Fruit fly (Drosophila melanogaster) whole organism, embryonic: ENCODE data around the gene CG17572.
A peak's percentile ranks its signal among the peaks of the same experiment; 100 is the strongest.

Source experiments
- Abd-B ChIP-seq: fragments of 200-800 bp; sonication (Bioruptor generic); optimal IDR thresholded peaks from 2 replicates; lab custom pipeline; 2018; ENCODE audit warnings: missing biosample characterization, mild to moderate bottlenecking, missing genetic modification characterization, moderate library complexity
- Antp ChIP-seq: fragments of 200-800 bp; sonication (Bioruptor generic); optimal IDR thresholded peaks from 3 replicates; lab custom pipeline; 2016; ENCODE audit warnings: missing biosample characterization, missing genetic modification characterization
- Atf-2 ChIP-seq: fragments of 200-800 bp; sonication (Bioruptor generic); optimal IDR thresholded peaks from 2 replicates; lab custom pipeline; 2016; ENCODE audit warnings: missing biosample characterization, missing genetic modification characterization
- Atf6 ChIP-seq: fragments of 200-800 bp; sonication (Bioruptor generic); IDR thresholded peaks from 2 replicates; pipeline ENCODE4 v1.3.6; 2022; ENCODE audit warnings: missing biosample characterization, missing genetic modification characterization
- CG11696 ChIP-seq: fragments of 200-800 bp; sonication (Bioruptor generic); IDR thresholded peaks from 2 replicates; pipeline ENCODE4 v1.3.6; 2022; ENCODE audit warnings: missing biosample characterization, missing genetic modification characterization
- CG12071 ChIP-seq: fragments of 200-800 bp; sonication (Bioruptor generic); optimal IDR thresholded peaks from 3 replicates; lab custom pipeline; 2018; ENCODE audit warnings: missing biosample characterization, mild to moderate bottlenecking, missing genetic modification characterization
- CG12744 ChIP-seq: fragments of 200-800 bp; sonication (Bioruptor generic); optimal IDR thresholded peaks from 2 replicates; lab custom pipeline; 2016; ENCODE audit warnings: missing biosample characterization, missing genetic modification characterization
- CG15269 ChIP-seq: fragments of 200-800 bp; sonication (Bioruptor generic); optimal IDR thresholded peaks from 2 replicates; lab custom pipeline; 2018; ENCODE audit warnings: missing biosample characterization, mild to moderate bottlenecking, missing genetic modification characterization, moderate library complexity
- CG16813 ChIP-seq: fragments of 200-800 bp; sonication (Bioruptor generic); IDR thresholded peaks from 3 replicates; pipeline ENCODE4 v1.3.6; 2022; ENCODE audit warnings: missing biosample characterization, missing genetic modification characterization; ENCODE audit not compliant: partially characterized antibody
- CG17359 ChIP-seq: fragments of 200-800 bp; sonication (Bioruptor generic); optimal IDR thresholded peaks from 3 replicates; lab custom pipeline; 2018; ENCODE audit warnings: missing biosample characterization, mild to moderate bottlenecking, missing genetic modification characterization, moderate library complexity
- CG17829 ChIP-seq: fragments of 200-800 bp; optimal IDR thresholded peaks from 2 replicates; lab custom pipeline; 2019; ENCODE audit warnings: missing biosample characterization, mild to moderate bottlenecking, missing genetic modification characterization, moderate library complexity
- CG2199 ChIP-seq: fragments of 200-800 bp; sonication (Bioruptor generic); IDR thresholded peaks from 3 replicates; pipeline ENCODE4 v1.3.6; 2022; ENCODE audit warnings: missing biosample characterization, missing genetic modification characterization
- CG30020 ChIP-seq: fragments of 200-800 bp; optimal IDR thresholded peaks from 2 replicates; lab custom pipeline; 2019; ENCODE audit warnings: missing biosample characterization, mild to moderate bottlenecking, missing genetic modification characterization, moderate library complexity
- CG30431 ChIP-seq: fragments of 200-800 bp; sonication (Bioruptor generic); optimal IDR thresholded peaks from 2 replicates; lab custom pipeline; 2017; ENCODE audit warnings: missing biosample characterization, missing genetic modification characterization
- CG5180 ChIP-seq: fragments of 200-800 bp; sonication (Bioruptor generic); optimal IDR thresholded peaks from 3 replicates; lab custom pipeline; 2017; ENCODE audit warnings: missing biosample characterization, missing genetic modification characterization, mild to moderate bottlenecking, moderate library complexity, missing genetic modification reagents
- CG5245 ChIP-seq: fragments of 200-800 bp; sonication (Bioruptor generic); optimal IDR thresholded peaks from 3 replicates; lab custom pipeline; 2016; ENCODE audit warnings: missing biosample characterization, missing genetic modification characterization
- CG6254 ChIP-seq: fragments of 200-800 bp; sonication (Bioruptor generic); optimal IDR thresholded peaks from 3 replicates; lab custom pipeline; 2017; ENCODE audit warnings: mild to moderate bottlenecking, missing biosample characterization, missing genetic modification reagents, missing genetic modification characterization
- CG6854 ChIP-seq: fragments of 200-800 bp; sonication (Bioruptor generic); optimal IDR thresholded peaks from 3 replicates; lab custom pipeline; 2017; ENCODE audit warnings: missing biosample characterization, mild to moderate bottlenecking, missing genetic modification characterization
- CG7839 ChIP-seq: fragments of 200-800 bp; sonication (Bioruptor generic); optimal IDR thresholded peaks from 3 replicates; lab custom pipeline; 2018; ENCODE audit warnings: missing biosample characterization, mild to moderate bottlenecking, missing genetic modification characterization, moderate library complexity
- CG7928 ChIP-seq: fragments of 200-800 bp; sonication (Bioruptor generic); optimal IDR thresholded peaks from 2 replicates; lab custom pipeline; 2017; ENCODE audit warnings: missing biosample characterization, mild to moderate bottlenecking, missing genetic modification characterization
- Camta ChIP-seq: fragments of 200-800 bp; sonication (Bioruptor generic); optimal IDR thresholded peaks from 2 replicates; lab custom pipeline; 2016; ENCODE audit warnings: missing biosample characterization, missing genetic modification characterization
- Dbx ChIP-seq: fragments of 200-800 bp; sonication (Bioruptor generic); IDR thresholded peaks from 3 replicates; pipeline ENCODE4 v1.3.6; 2022; ENCODE audit warnings: missing biosample characterization, missing genetic modification characterization
- Dfd ChIP-seq, 2 experiments: fragments of >200 bp; optimal IDR thresholded peaks; 2 replicates each; lab custom pipeline; 2017; ENCODE audit warnings: missing biosample characterization in 2 of 2, missing genetic modification characterization in 2 of 2
- Dip3 ChIP-seq: fragments of 200-800 bp; sonication (Bioruptor generic); optimal IDR thresholded peaks from 3 replicates; lab custom pipeline; 2016; ENCODE audit warnings: missing biosample characterization, missing genetic modification characterization
- E2f2 ChIP-seq: fragments of 200-800 bp; sonication (Bioruptor generic); IDR thresholded peaks from 2 replicates; pipeline ENCODE4 v1.3.6; 2022; ENCODE audit warnings: missing biosample characterization, missing genetic modification characterization
- Ets97D ChIP-seq: fragments of 200-800 bp; sonication (Bioruptor generic); optimal IDR thresholded peaks from 3 replicates; lab custom pipeline; 2016; ENCODE audit warnings: missing biosample characterization, missing genetic modification characterization
- HmgZ ChIP-seq: fragments of 200-800 bp; sonication (Bioruptor generic); optimal IDR thresholded peaks from 2 replicates; lab custom pipeline; 2018; ENCODE audit warnings: missing biosample characterization, mild to moderate bottlenecking, missing genetic modification characterization
- MESR4 ChIP-seq: fragments of 200-800 bp; sonication (Bioruptor generic); optimal IDR thresholded peaks from 2 replicates; lab custom pipeline; 2018; ENCODE audit warnings: missing biosample characterization, mild to moderate bottlenecking, missing genetic modification characterization, moderate library complexity
- MTF-1 ChIP-seq: fragments of 200-800 bp; sonication (Bioruptor generic); optimal IDR thresholded peaks from 2 replicates; lab custom pipeline; 2018; ENCODE audit warnings: missing biosample characterization, mild to moderate bottlenecking, missing genetic modification characterization, borderline replicate concordance
- Mes4 ChIP-seq: fragments of 200-800 bp; sonication (Bioruptor generic); optimal IDR thresholded peaks from 2 replicates; lab custom pipeline; 2016; ENCODE audit warnings: missing biosample characterization, missing genetic modification characterization
- Neu2 ChIP-seq: fragments of 200-800 bp; sonication (Bioruptor generic); optimal IDR thresholded peaks from 3 replicates; lab custom pipeline; 2016; ENCODE audit warnings: missing biosample characterization, missing genetic modification characterization, borderline replicate concordance
- NfI ChIP-seq: fragments of 200-800 bp; sonication (Bioruptor generic); optimal IDR thresholded peaks from 3 replicates; lab custom pipeline; 2018; ENCODE audit warnings: missing biosample characterization, mild to moderate bottlenecking, missing genetic modification characterization, moderate library complexity
- Oli ChIP-seq: fragments of 200-800 bp; sonication (Bioruptor generic); optimal IDR thresholded peaks from 2 replicates; lab custom pipeline; 2018; ENCODE audit warnings: missing biosample characterization, mild to moderate bottlenecking, missing genetic modification characterization, moderate library complexity
- Pdp1 ChIP-seq, 2 experiments: fragments of 200-800 bp; sonication (Bioruptor generic); optimal IDR thresholded peaks; 3 replicates each; lab custom pipeline; 2016; ENCODE audit warnings: missing biosample characterization in 2 of 2, missing genetic modification characterization in 2 of 2, mild to moderate bottlenecking in 1 of 2, moderate library complexity in 1 of 2
- cg ChIP-seq: fragments of 200-800 bp; sonication (Bioruptor generic); optimal IDR thresholded peaks from 3 replicates; lab custom pipeline; 2019; ENCODE audit warnings: missing biosample characterization, mild to moderate bottlenecking, missing genetic modification characterization, moderate library complexity
- chn ChIP-seq: fragments of 200-800 bp; sonication (Bioruptor generic); optimal IDR thresholded peaks from 2 replicates; lab custom pipeline; 2016; ENCODE audit warnings: missing biosample characterization, missing genetic modification characterization
- corto ChIP-seq: fragments of 200-800 bp; sonication (Bioruptor generic); optimal IDR thresholded peaks from 2 replicates; lab custom pipeline; 2016; ENCODE audit warnings: missing biosample characterization, mild to moderate bottlenecking, missing genetic modification characterization, moderate library complexity
- croc ChIP-seq: fragments of 200-800 bp; sonication (Bioruptor generic); conservative IDR thresholded peaks from 3 replicates; pipeline ENCODE4 v1.3.6; 2022; ENCODE audit warnings: missing biosample characterization, missing genetic modification characterization
- dan ChIP-seq: fragments of 200-800 bp; sonication (Bioruptor generic); IDR thresholded peaks from 2 replicates; pipeline ENCODE4 v1.3.6; 2022; ENCODE audit warnings: missing biosample characterization, missing genetic modification characterization
- exex ChIP-seq: fragments of 200-800 bp; sonication (Bioruptor generic); optimal IDR thresholded peaks from 4 replicates; lab custom pipeline; 2018; ENCODE audit warnings: missing biosample characterization, mild to moderate bottlenecking, missing genetic modification characterization, moderate library complexity
- eyg ChIP-seq: fragments of 200-800 bp; sonication (Bioruptor generic); optimal IDR thresholded peaks from 3 replicates; lab custom pipeline; 2016; ENCODE audit warnings: missing biosample characterization, missing genetic modification characterization
- fd96Cb ChIP-seq: fragments of 200-800 bp; sonication (Bioruptor generic); optimal IDR thresholded peaks from 2 replicates; lab custom pipeline; 2018; ENCODE audit warnings: missing biosample characterization, mild to moderate bottlenecking, missing genetic modification characterization, moderate library complexity
- fu2 ChIP-seq: fragments of 200-800 bp; sonication (Bioruptor generic); optimal IDR thresholded peaks from 2 replicates; lab custom pipeline; 2016; ENCODE audit warnings: missing biosample characterization, missing genetic modification characterization
- grau ChIP-seq: fragments of 200-800 bp; optimal IDR thresholded peaks from 3 replicates; lab custom pipeline; 2019; ENCODE audit warnings: missing biosample characterization, mild to moderate bottlenecking, missing genetic modification characterization, moderate library complexity
- gro ChIP-seq: fragments of 200-800 bp; sonication (Bioruptor generic); optimal IDR thresholded peaks from 2 replicates; lab custom pipeline; 2016; ENCODE audit warnings: missing biosample characterization, missing genetic modification characterization
- nerfin-1 ChIP-seq: fragments of 200-800 bp; sonication (Bioruptor generic); optimal IDR thresholded peaks from 3 replicates; lab custom pipeline; 2019; ENCODE audit warnings: missing biosample characterization, mild to moderate bottlenecking, missing genetic modification characterization, moderate library complexity
- pzg ChIP-seq: fragments of 200-800 bp; sonication (Bioruptor generic); optimal IDR thresholded peaks from 3 replicates; lab custom pipeline; 2018; ENCODE audit warnings: missing biosample characterization, mild to moderate bottlenecking, missing genetic modification characterization, moderate library complexity
- twi ChIP-seq: fragments of 200-800 bp; optimal IDR thresholded peaks from 2 replicates; lab custom pipeline; 2019; ENCODE audit warnings: missing biosample characterization, mild to moderate bottlenecking, missing genetic modification characterization, moderate library complexity
- unc-4 ChIP-seq: fragments of 200-800 bp; sonication (Bioruptor generic); IDR thresholded peaks from 2 replicates; pipeline ENCODE4 v1.3.6; 2022; ENCODE audit warnings: missing biosample characterization, missing genetic modification characterization; ENCODE audit not compliant: partially characterized antibody

The CG17572 gene

dm6 chr2L:19034213-19034929 lies 39.6 kb downstream of the CG17572 start, which contains the start of the genes mib2 and CG31800 (continued):
- no peak for TF ChIP-seq nerfin-1 (tag; lab: Kevin White, UChicago)
- TF ChIP-seq dan (GFP tag; lab: Robert Waterston, UW) = no peak
- TF ChIP-seq CG5245 (GFP tag; lab: Kevin White, UChicago) = no peak
- TF ChIP-seq croc (GFP tag; lab: Robert Waterston, UW) = no peak
- no peak for TF ChIP-seq CG6854
- TF ChIP-seq Mes4 (GFP tag; lab: Kevin White, UChicago) = no peak
- TF ChIP-seq CG16813 (GFP tag; lab: Robert Waterston, UW) = peak; percentile 76
- no peak for TF ChIP-seq CG5180
- no peak for TF ChIP-seq Camta (GFP tag; lab: Kevin White, UChicago)
- TF ChIP-seq Dbx (GFP tag; lab: Robert Waterston, UW) = no peak
- peak; percentile 35 for TF ChIP-seq CG17829 (tag; lab: Kevin White, UChicago)
- no peak for TF ChIP-seq Oli (tag; lab: Kevin White, UChicago)
- TF ChIP-seq CG7928 (GFP tag; lab: Kevin White, UChicago) = no peak
- no peak for TF ChIP-seq fd96Cb
- TF ChIP-seq exex (tag; lab: Kevin White, UChicago) = no peak
- peak; percentile 39 for TF ChIP-seq CG30020 (tag; lab: Kevin White, UChicago)
- TF ChIP-seq CG2199 (GFP tag; lab: Robert Waterston, UW) = 0 out of 3 replicates have a peak, but pooled peaks have one; percentile 53
- no peak for TF ChIP-seq Antp (GFP tag; lab: Kevin White, UChicago)
- no peak for TF ChIP-seq cg (GFP tag; lab: Kevin White, UChicago)
- peak; percentile 79 for TF ChIP-seq unc-4 (GFP tag; lab: Robert Waterston, UW)
- no peak for TF ChIP-seq Atf-2
- TF ChIP-seq fu2 (GFP tag; lab: Kevin White, UChicago) = no peak
- no peak for TF ChIP-seq CG30431
- TF ChIP-seq CG15269 = no peak
- TF ChIP-seq E2f2 = no peak; the same call in 1 of the 2 replicates
- TF ChIP-seq NfI (GFP tag; lab: Kevin White, UChicago) = no peak
- no peak for TF ChIP-seq HmgZ (tag; lab: Kevin White, UChicago)
- TF ChIP-seq CG6254 (GFP tag; lab: Kevin White, UChicago) = no peak
- TF ChIP-seq corto (GFP tag; lab: Kevin White, UChicago) = no peak
- peak; percentile 1 for TF ChIP-seq chn (GFP tag; lab: Kevin White, UChicago)
- peak; percentile 20 for TF ChIP-seq gro (GFP tag; lab: Kevin White, UChicago)
- peak; percentile 63 for TF ChIP-seq pzg
- no peak for TF ChIP-seq Neu2 (GFP tag; lab: Kevin White, UChicago)
- no peak for TF ChIP-seq Dfd (GFP tag; optimal IDR thresholded peaks at IDR 0.05; lab: Kevin White, UChicago)
- peak in 1 of 2 experiments; percentile 77 for TF ChIP-seq Pdp1 (GFP tag; optimal IDR thresholded peaks at IDR 0.05; lab: Kevin White, UChicago)
- TF ChIP-seq grau = peak; percentile 20
- TF ChIP-seq CG11696 = no peak
- TF ChIP-seq MTF-1 (GFP tag; lab: Kevin White, UChicago) = no peak
- TF ChIP-seq MESR4 (GFP tag; lab: Kevin White, UChicago) = peak; percentile 79
- no peak for TF ChIP-seq Atf6 (GFP tag; lab: Robert Waterston, UW)
- no peak for TF ChIP-seq CG7839 (tag; lab: Kevin White, UChicago)
- peak; percentile 77 for TF ChIP-seq twi (tag; lab: Kevin White, UChicago)
- peak; percentile 37 for TF ChIP-seq Abd-B (GFP tag; lab: Kevin White, UChicago)
- TF ChIP-seq CG12744 = no peak
- no peak for TF ChIP-seq eyg
- peak; percentile 8 for TF ChIP-seq Ets97D (GFP tag; lab: Kevin White, UChicago)
- TF ChIP-seq CG12071 = no peak
- TF ChIP-seq CG17359 (tag; lab: Kevin White, UChicago) = no peak
- no peak for TF ChIP-seq Dip3
